Fruit fly (Drosophila melanogaster): ENCODE data around the gene Bre1.
A peak's percentile ranks its signal among the peaks of the same experiment; 100 is the strongest.

The Bre1 gene

DNA sequence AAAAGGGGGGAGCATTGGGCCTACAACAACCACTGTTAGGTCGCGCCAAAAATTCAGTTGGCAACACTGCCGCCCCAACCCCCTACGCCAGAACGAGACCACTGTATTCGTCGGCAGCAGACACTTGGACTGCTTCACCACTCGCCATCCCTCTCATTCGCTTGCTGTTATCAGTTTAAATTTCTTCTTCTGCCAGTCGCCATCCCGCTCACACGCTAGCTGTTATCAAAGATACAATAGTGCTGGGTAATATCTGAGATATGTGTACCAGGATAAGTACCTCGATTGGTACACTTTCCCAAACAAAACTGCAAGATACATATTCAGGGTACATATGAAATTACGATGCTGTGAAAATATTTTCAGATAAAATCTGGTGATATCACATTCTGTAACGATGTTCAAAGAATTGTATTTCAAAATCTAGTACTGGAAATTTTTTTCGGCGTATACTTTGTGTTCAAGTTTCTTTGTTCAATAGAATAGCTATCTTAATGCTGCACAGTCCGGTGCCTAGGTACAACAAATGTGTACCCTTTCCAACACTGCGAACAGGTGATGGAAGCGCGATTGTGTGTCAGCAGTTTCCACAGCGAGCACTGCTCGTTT is 23.1 kb downstream of the Bre1 start (continued):
- TF ChIP-seq CG2199 (GFP tag; IDR thresholded peaks at IDR 0.05) (0 out of 3 replicates have a peak, but pooled peaks have one; percentile 23), CG32767 (GFP tag; IDR thresholded peaks at IDR 0.05) (peak; percentile 64), so (GFP tag; IDR thresholded peaks at IDR 0.05) (peak; percentile 87), Ets97D (GFP tag; optimal IDR thresholded peaks at IDR 0.05) (peak; percentile 74), CG14050 (GFP tag; IDR thresholded peaks at IDR 0.05) (peak; percentile 50), mam (GFP tag; optimal IDR thresholded peaks at IDR 0.05) (peak; percentile 90), CG7271 (tag; optimal IDR thresholded peaks at IDR 0.05) (no peak), nmo (GFP tag; optimal IDR thresholded peaks at IDR 0.05) (peak; percentile 89), MBD-R2 (GFP tag; IDR thresholded peaks at IDR 0.05) (peak; percentile 44; the same call in 1 of the 2 replicates), Dbx (GFP tag; IDR thresholded peaks at IDR 0.05) (peak; percentile 74; the same call in 2 of the 3 replicates), sens-2 (GFP tag; IDR thresholded peaks at IDR 0.05) (0 out of 2 replicates have a peak, but pooled peaks have one; percentile 29), al (GFP tag; IDR thresholded peaks at IDR 0.05) (peak; percentile 53; the same call in 1 of the 2 replicates), CG12071 (GFP tag; optimal IDR thresholded peaks at IDR 0.05) (no peak), pita (GFP tag; optimal IDR thresholded peaks at IDR 0.05) (no peak), CG16815 (GFP tag; optimal IDR thresholded peaks at IDR 0.05) (peak; percentile 71), CG2116 (GFP tag; optimal IDR thresholded peaks at IDR 0.05) (peak; percentile 48), CG14014 (GFP tag; IDR thresholded peaks at IDR 0.05) (peak; percentile 68), Nf-YC (tag; optimal IDR thresholded peaks at IDR 0.05) (peak; percentile 93), Lhr (GFP tag; optimal IDR thresholded peaks at IDR 0.05) (peak; percentile 55), NC2β (GFP tag; optimal IDR thresholded peaks at IDR 0.05) (peak; percentile 80), z (GFP tag; IDR thresholded peaks at IDR 0.05) (no peak), Fer2 (tag; optimal IDR thresholded peaks at IDR 0.05) (peak; percentile 79), Gsc (GFP tag; IDR thresholded peaks at IDR 0.05) (no peak), CG30431 (GFP tag; optimal IDR thresholded peaks at IDR 0.05) (peak; percentile 58), hkb (optimal IDR thresholded peaks at IDR 0.05) (no peak), hkb (GFP tag; IDR thresholded peaks at IDR 0.05) (peak; percentile 75), CG17328 (GFP tag; IDR thresholded peaks at IDR 0.05) (peak; percentile 62), sim (GFP tag; IDR thresholded peaks at IDR 0.05) (no peak), luna (GFP tag; optimal IDR thresholded peaks at IDR 0.05) (peak; percentile 80), ems (GFP tag; optimal IDR thresholded peaks at IDR 0.05) (peak; percentile 76), tll (GFP tag; optimal IDR thresholded peaks at IDR 0.05) (no peak), CG31388 (GFP tag; optimal IDR thresholded peaks at IDR 0.05) (peak; percentile 64), sug (tag; optimal IDR thresholded peaks at IDR 0.05) (peak; percentile 87), en (GFP tag; optimal IDR thresholded peaks at IDR 0.05) (peak; percentile 80), CG6689 (GFP tag; IDR thresholded peaks at IDR 0.05) (peak; percentile 62), HLH3B (GFP tag; IDR thresholded peaks at IDR 0.05) (peak; percentile 54), insv (GFP tag; optimal IDR thresholded peaks at IDR 0.05) (peak in 1 of 2 experiments; percentile 75), fd64A (GFP tag; optimal IDR thresholded peaks at IDR 0.05) (peak; percentile 57), CG3726 (GFP tag; IDR thresholded peaks at IDR 0.05) (0 out of 3 replicates have a peak, but pooled peaks have one; percentile 28), knrl (GFP tag; IDR thresholded peaks at IDR 0.05; ENCODE audit: partially characterized antibody) (peak; percentile 40; the same call in 1 of the 3 replicates), CG17912 (GFP tag; optimal IDR thresholded peaks at IDR 0.05) (peak; percentile 55), sr (GFP tag; IDR thresholded peaks at IDR 0.05) (no peak), Doc3 (GFP tag; IDR thresholded peaks at IDR 0.05; ENCODE audit: partially characterized antibody) (no peak), Neu2 (GFP tag; optimal IDR thresholded peaks at IDR 0.05; ENCODE audit: borderline replicate concordance) (no peak), aop (GFP tag; IDR thresholded peaks at IDR 0.05) (no peak), Mes4 (GFP tag; optimal IDR thresholded peaks at IDR 0.05) (peak; percentile 75), nau (GFP tag; optimal IDR thresholded peaks at IDR 0.05) (no peak), gt (GFP tag; IDR thresholded peaks at IDR 0.05) (no peak), danr (GFP tag; IDR thresholded peaks at IDR 0.05) (peak; percentile 27; the same call in 1 of the 2 replicates), CoRest (tag; optimal IDR thresholded peaks at IDR 0.05) (peak; percentile 92)

All from whole organism, embryonic.